Fruit fly (Drosophila melanogaster): ENCODE results near the gene Sf3b6.
A peak's percentile ranks its signal among the peaks of the same experiment; 100 is the strongest.

dm6 chr3L:6217212-6217611 lies 24.2 kb upstream of the Sf3b6 start:
- TF ChIP-seq CG32121 (GFP tag; IDR thresholded peaks at IDR 0.05) (no peak), fd96Ca (GFP tag; IDR thresholded peaks at IDR 0.05) (no peak), EcR (GFP tag; optimal IDR thresholded peaks at IDR 0.05) (no peak), CG15710 (tag; optimal IDR thresholded peaks at IDR 0.05) (no peak), CG34367 (tag; optimal IDR thresholded peaks at IDR 0.05) (peak; percentile 0), CG12605 (GFP tag; IDR thresholded peaks at IDR 0.05) (peak; percentile 37; the same call in 1 of the 2 replicates), CG8159 (tag; optimal IDR thresholded peaks at IDR 0.05) (no peak), CG10348 (GFP tag; IDR thresholded peaks at IDR 0.05) (no peak), CG17806 (tag; optimal IDR thresholded peaks at IDR 0.05) (no peak), Pif1A (GFP tag; optimal IDR thresholded peaks at IDR 0.05) (no peak)

Data from whole organism, pupa.